Fruit fly (Drosophila melanogaster): Measurements from ENCODE around the gene CG5151.

CG5151 gene

dm6 chr3L:16208053-16208838 is 43.7 kb upstream of the CG5151 start:
- TF ChIP-seq Dref (GFP tag; IDR thresholded peaks at IDR 0.05): 0 out of 2 replicates have a peak, but pooled peaks have one; percentile 6
- TF ChIP-seq lov (optimal IDR thresholded peaks at IDR 0.05): no peak
- TF ChIP-seq lov (GFP tag; IDR thresholded peaks at IDR 0.05): no peak

- TF ChIP-seq CG15073 (GFP tag; optimal IDR thresholded peaks at IDR 0.05) (no peak), lbe (GFP tag; optimal IDR thresholded peaks at IDR 0.05) (peak; percentile 3), nom (GFP tag; optimal IDR thresholded peaks at IDR 0.05) (peak; percentile 6), Tbp (GFP tag; optimal IDR thresholded peaks at IDR 0.05) (no peak), CG3847 (GFP tag; IDR thresholded peaks at IDR 0.05) (no peak), tio (GFP tag; optimal IDR thresholded peaks at IDR 0.05) (no peak), CG32532 (GFP tag; IDR thresholded peaks at IDR 0.05) (no peak), ase (GFP tag; IDR thresholded peaks at IDR 0.05) (no peak), stc (GFP tag; IDR thresholded peaks at IDR 0.05) (no peak), CG18619 (GFP tag; optimal IDR thresholded peaks at IDR 0.05) (no peak), MBD-R2 (GFP tag; IDR thresholded peaks at IDR 0.05) (no peak), CG8478 (optimal IDR thresholded peaks at IDR 0.05) (no peak), Drgx (GFP tag; IDR thresholded peaks at IDR 0.05) (0 out of 2 replicates have a peak, but pooled peaks have one; percentile 23), C15 (GFP tag; IDR thresholded peaks at IDR 0.05) (no peak), CG16779 (GFP tag; IDR thresholded peaks at IDR 0.05) (no peak), CG10267 (tag; optimal IDR thresholded peaks at IDR 0.05) (no peak), CG11723 (GFP tag; optimal IDR thresholded peaks at IDR 0.05) (no peak), mld (GFP tag; IDR thresholded peaks at IDR 0.05; ENCODE audit: partially characterized antibody) (no peak), knrl (GFP tag; IDR thresholded peaks at IDR 0.05; ENCODE audit: partially characterized antibody) (no peak), H15 (GFP tag; IDR thresholded peaks at IDR 0.05) (no peak), cato (GFP tag; optimal IDR thresholded peaks at IDR 0.05; ENCODE audit: borderline replicate concordance) (no peak), Bgb (GFP tag; IDR thresholded peaks at IDR 0.05; ENCODE audit: partially characterized antibody) (no peak), Awh (GFP tag; IDR thresholded peaks at IDR 0.05) (no peak), CG7839 (tag; optimal IDR thresholded peaks at IDR 0.05) (no peak), corto (GFP tag; optimal IDR thresholded peaks at IDR 0.05) (peak; percentile 31), D19A (tag; optimal IDR thresholded peaks at IDR 0.05) (peak; percentile 53), E2f1 (GFP tag; IDR thresholded peaks at IDR 0.05) (no peak), NK7.1 (GFP tag; optimal IDR thresholded peaks at IDR 0.05) (no peak), chinmo (GFP tag; IDR thresholded peaks at IDR 0.05; ENCODE audit: partially characterized antibody) (no peak), seq (GFP tag; IDR thresholded peaks at IDR 0.05) (no peak), wek (GFP tag; optimal IDR thresholded peaks at IDR 0.05) (no peak), Dfd (GFP tag; optimal IDR thresholded peaks at IDR 0.05) (no peak), HmgD (GFP tag; optimal IDR thresholded peaks at IDR 0.05) (no peak), otp (GFP tag; IDR thresholded peaks at IDR 0.05) (no peak), crol (GFP tag; IDR thresholded peaks at IDR 0.05) (no peak), cwo (GFP tag; optimal IDR thresholded peaks at IDR 0.05) (no peak), CG10366 (GFP tag; IDR thresholded peaks at IDR 0.05) (no peak), gt (GFP tag; IDR thresholded peaks at IDR 0.05) (no peak), CG33213 (GFP tag; optimal IDR thresholded peaks at IDR 0.05) (no peak), gsb (GFP tag; IDR thresholded peaks at IDR 0.05) (no peak), CG8089 (GFP tag; optimal IDR thresholded peaks at IDR 0.05) (no peak), CG1024 (GFP tag; IDR thresholded peaks at IDR 0.05) (no peak), HLH4C (GFP tag; IDR thresholded peaks at IDR 0.05; ENCODE audit: partially characterized antibody) (no peak), crc (GFP tag; optimal IDR thresholded peaks at IDR 0.05) (no peak)
Observed at dm6 chr3L:16204128-16204527, 39.6 kb upstream of the CG5151 start.
